Fruit fly (Drosophila melanogaster) whole organism, adult: Measurements from ENCODE around the gene HP4.

Source experiments
- CG14711 ChIP-seq: fragments of 200-800 bp; sonication (Bioruptor generic); optimal IDR thresholded peaks from 2 replicates; lab custom pipeline; 2018; ENCODE audit warnings: missing biosample characterization, mild to moderate bottlenecking, missing genetic modification characterization, moderate library complexity
- CG7045 ChIP-seq: fragments of 200-800 bp; sonication (Bioruptor generic); optimal IDR thresholded peaks from 2 replicates; lab custom pipeline; 2017; ENCODE audit warnings: missing biosample characterization, mild to moderate bottlenecking, missing genetic modification characterization
- CG7101 ChIP-seq: fragments of 200-800 bp; sonication (Bioruptor generic); optimal IDR thresholded peaks from 2 replicates; lab custom pipeline; 2018; ENCODE audit warnings: missing biosample characterization, mild to moderate bottlenecking, missing genetic modification characterization, moderate library complexity
- Crg-1 ChIP-seq: fragments of 200-800 bp; sonication (Bioruptor generic); optimal IDR thresholded peaks from 2 replicates; lab custom pipeline; 2016; ENCODE audit warnings: missing biosample characterization, missing genetic modification characterization
- Hr96 ChIP-seq: fragments of 200-800 bp; sonication (Bioruptor generic); optimal IDR thresholded peaks from 2 replicates; lab custom pipeline; 2016; ENCODE audit warnings: missing biosample characterization, missing genetic modification characterization
- Mnt ChIP-seq: fragments of 200-800 bp; sonication (Bioruptor generic); optimal IDR thresholded peaks from 2 replicates; lab custom pipeline; 2016; ENCODE audit warnings: missing biosample characterization, mild to moderate bottlenecking, missing genetic modification characterization
- cic ChIP-seq: fragments of 200-800 bp; sonication (Bioruptor generic); optimal IDR thresholded peaks from 2 replicates; lab custom pipeline; 2017; ENCODE audit warnings: missing biosample characterization, mild to moderate bottlenecking, missing genetic modification characterization, moderate library complexity
- cnc ChIP-seq, 2 experiments: fragments of >200 bp; optimal IDR thresholded peaks; 2 replicates each; lab custom pipeline; 2017
- kay ChIP-seq: fragments of 200-800 bp; sonication (Bioruptor generic); peaks from one replicate; lab custom pipeline; 2016; ENCODE audit warnings: missing biosample characterization, missing genetic modification characterization, borderline replicate concordance
- pad ChIP-seq: fragments of 200-800 bp; sonication (Bioruptor generic); optimal IDR thresholded peaks from 3 replicates; lab custom pipeline; 2017; ENCODE audit warnings: missing biosample characterization, missing genetic modification characterization, mild to moderate bottlenecking, moderate library complexity, missing genetic modification reagents
- toe ChIP-seq: fragments of 200-800 bp; sonication (Bioruptor generic); optimal IDR thresholded peaks from 2 replicates; lab custom pipeline; 2016; ENCODE audit warnings: missing biosample characterization, missing genetic modification characterization

dm6 chr3L:7942403-7942952, 33.5 kb downstream of the HP4 start:
- no peak for TF ChIP-seq toe (GFP tag; lab: Kevin White, UChicago)
- no peak for TF ChIP-seq CG7101 (tag; lab: Kevin White, UChicago)
- TF ChIP-seq CG14711 (tag; lab: Kevin White, UChicago): no peak
- peak; percentile 19 for TF ChIP-seq CG7045 (GFP tag; lab: Kevin White, UChicago)
- no peak for TF ChIP-seq cic (GFP tag; lab: Kevin White, UChicago)
- TF ChIP-seq pad (GFP tag; lab: Kevin White, UChicago): no peak
- TF ChIP-seq kay (GFP tag; lab: Kevin White, UChicago): peak; percentile 27
- no peak for TF ChIP-seq cnc (optimal IDR thresholded peaks at IDR 0.05; lab: Kevin White, UChicago)
- TF ChIP-seq Mnt (GFP tag; lab: Kevin White, UChicago): no peak
- TF ChIP-seq Hr96 (GFP tag; lab: Kevin White, UChicago): no peak
- no peak for TF ChIP-seq Crg-1
